Worm (Caenorhabditis elegans): Measurements from ENCODE around the gene nspf-3.
A peak's percentile ranks its signal among the peaks of the same experiment; 100 is the strongest.

nspf-3 gene

DNA sequence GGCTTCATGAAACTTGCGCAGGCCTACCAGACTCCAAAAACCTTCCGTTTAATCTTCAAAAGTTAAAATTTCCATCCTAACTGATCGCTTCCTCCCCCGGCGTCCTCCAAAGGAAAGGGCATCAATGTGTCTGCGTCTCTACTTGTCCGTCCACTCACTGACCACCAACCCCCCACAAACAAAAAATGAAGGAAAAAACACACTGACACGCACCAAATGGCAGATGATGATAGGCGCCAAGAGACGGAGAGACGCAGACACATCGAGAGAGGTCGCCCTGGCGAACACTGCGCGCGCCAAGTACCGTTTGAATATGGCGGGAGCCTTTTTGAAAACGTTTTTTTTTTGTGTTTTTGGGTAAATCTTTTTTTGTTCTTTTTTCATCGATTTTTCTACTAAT lies 44.8 kb upstream of the nspf-3 start:
- TF ChIP-seq mep-1 (tag; optimal IDR thresholded peaks at IDR 0.05) (peak; percentile 16), sptf-1 (tag; optimal IDR thresholded peaks at IDR 0.05) (peak; percentile 4), zip-8 (tag; optimal IDR thresholded peaks at IDR 0.05) (no peak), unc-62 (GFP tag; optimal IDR thresholded peaks at IDR 0.05) (no peak)

- TF ChIP-seq M03D4.4 (tag; optimal IDR thresholded peaks at IDR 0.05) = no peak
- TF ChIP-seq ceh-39 (tag; optimal IDR thresholded peaks at IDR 0.05) = no peak
- TF ChIP-seq sptf-1 (tag; optimal IDR thresholded peaks at IDR 0.05) = no peak
- no peak for TF ChIP-seq nhr-28 (tag; optimal IDR thresholded peaks at IDR 0.05)
- no peak for TF ChIP-seq zip-8 (tag; optimal IDR thresholded peaks at IDR 0.05)
- no peak for TF ChIP-seq lin-13 (tag; optimal IDR thresholded peaks at IDR 0.05)
- TF ChIP-seq hlh-1 (tag; optimal IDR thresholded peaks at IDR 0.05) = no peak
- no peak for TF ChIP-seq lsy-2 (tag; optimal IDR thresholded peaks at IDR 0.05)
Observed at ce11 chrII:2734266-2734665, 44.3 kb upstream of the nspf-3 start.

ce11 chrII:2730647-2731046 lies 40.7 kb upstream of the nspf-3 start:
- TF ChIP-seq ces-1 (GFP tag; optimal IDR thresholded peaks at IDR 0.05) (peak; percentile 28), elt-1 (tag; optimal IDR thresholded peaks at IDR 0.05; ENCODE audit: borderline replicate concordance, insufficient read depth) (no peak), lsy-2 (tag; optimal IDR thresholded peaks at IDR 0.05) (no peak), cnd-1 (tag; optimal IDR thresholded peaks at IDR 0.05) (no peak), mab-5 (tag; optimal IDR thresholded peaks at IDR 0.05) (no peak), elt-3 (tag; optimal IDR thresholded peaks at IDR 0.05) (no peak), ceh-83 (GFP tag; optimal IDR thresholded peaks at IDR 0.05) (no peak)

ce11 chrII:2726774-2727173 lies 36.8 kb upstream of the nspf-3 start:
- TF ChIP-seq nhr-28 (tag; optimal IDR thresholded peaks at IDR 0.05) (no peak), unc-62 (GFP tag; optimal IDR thresholded peaks at IDR 0.05) (peak; percentile 63), unc-120 (tag; optimal IDR thresholded peaks at IDR 0.05; ENCODE audit: poor library complexity, severe bottlenecking) (peak; percentile 54), hlh-1 (tag; optimal IDR thresholded peaks at IDR 0.05) (peak; percentile 37)

DNA sequence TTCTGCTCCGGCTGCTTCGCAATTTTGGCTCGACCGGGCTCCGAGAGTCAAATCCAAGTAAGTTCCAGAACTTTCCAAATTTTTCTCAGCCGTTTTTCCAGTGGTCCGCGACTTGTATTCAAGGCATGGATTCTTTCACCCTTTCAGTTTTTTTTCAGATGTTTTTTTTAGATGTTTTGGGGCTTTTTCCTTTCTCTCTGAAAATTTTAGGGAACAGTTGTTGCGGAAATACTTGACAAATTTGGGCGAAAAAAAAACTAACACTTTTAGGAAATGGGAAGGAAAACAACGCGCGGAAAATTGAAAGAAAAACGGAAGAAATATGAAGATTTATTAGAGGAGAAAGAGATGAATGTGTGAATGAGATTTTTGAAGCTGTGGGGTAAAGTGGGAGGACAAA lies 35.6 kb upstream of the nspf-3 start, which contains the start of the genes T05A8.11 and nep-2:
TSS of gene T05A8.11 (minus strand) at position 101 of the 400 bp plus-strand sequence.
TSS of gene nep-2 (minus strand) at position 192 of the 400 bp plus-strand sequence.
- no peak for TF ChIP-seq ceh-39 (tag; optimal IDR thresholded peaks at IDR 0.05)
- no peak for TF ChIP-seq blmp-1 (tag; optimal IDR thresholded peaks at IDR 0.05)
- no peak for TF ChIP-seq ceh-43 (GFP tag; optimal IDR thresholded peaks at IDR 0.05)
- no peak for TF ChIP-seq sem-2 (GFP tag; optimal IDR thresholded peaks at IDR 0.05)
- TF ChIP-seq pha-4 (tag; optimal IDR thresholded peaks at IDR 0.05) = no peak
- TF ChIP-seq snpc-4 (tag; optimal IDR thresholded peaks at IDR 0.05) = no peak
- no peak for TF ChIP-seq elt-3 (tag; optimal IDR thresholded peaks at IDR 0.05)
- no peak for TF ChIP-seq ham-2 (GFP tag; optimal IDR thresholded peaks at IDR 0.05)
- no peak for TF ChIP-seq unc-120 (tag; optimal IDR thresholded peaks at IDR 0.05; ENCODE audit: poor library complexity, severe bottlenecking)
- TF ChIP-seq sptf-1 (tag; optimal IDR thresholded peaks at IDR 0.05) = no peak
- no peak for TF ChIP-seq tbx-8 (GFP tag; optimal IDR thresholded peaks at IDR 0.05)
- no peak for TF ChIP-seq nhr-12 (tag; optimal IDR thresholded peaks at IDR 0.05)
- no peak for TF ChIP-seq lin-13 (tag; optimal IDR thresholded peaks at IDR 0.05)
- no peak for TF ChIP-seq M03D4.4 (tag; optimal IDR thresholded peaks at IDR 0.05)
- TF ChIP-seq nhr-76 (tag; optimal IDR thresholded peaks at IDR 0.05) = no peak

DNA sequence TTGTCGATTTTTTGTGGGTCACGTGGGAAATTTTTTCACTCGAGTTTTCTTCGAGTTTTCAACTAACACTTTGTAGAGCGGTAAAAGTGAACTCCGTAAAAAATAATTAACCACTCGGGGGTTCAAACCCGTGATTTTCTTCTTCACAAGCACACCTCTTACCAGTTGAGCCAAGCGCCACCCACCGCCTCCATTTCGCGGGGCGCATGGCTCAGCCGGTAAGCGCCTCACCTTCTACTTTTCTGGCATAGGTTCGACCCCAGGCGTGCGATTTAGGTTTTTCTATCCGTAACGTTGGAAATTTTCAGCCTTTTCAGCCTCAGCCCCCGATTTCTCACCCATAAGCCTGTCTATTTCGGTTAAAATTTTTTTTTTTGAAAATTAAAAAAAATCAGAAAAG lies 32.0 kb upstream of the nspf-3 start:
- TF ChIP-seq nhr-76 (tag; optimal IDR thresholded peaks at IDR 0.05) = no peak
- no peak for TF ChIP-seq M03D4.4 (tag; optimal IDR thresholded peaks at IDR 0.05)
- TF ChIP-seq flh-1 (GFP tag; optimal IDR thresholded peaks at IDR 0.05) = no peak
- TF ChIP-seq ham-2 (GFP tag; optimal IDR thresholded peaks at IDR 0.05) = no peak
- no peak for TF ChIP-seq elt-1 (tag; optimal IDR thresholded peaks at IDR 0.05; ENCODE audit: borderline replicate concordance, insufficient read depth)
- no peak for TF ChIP-seq drap-1 (GFP tag; optimal IDR thresholded peaks at IDR 0.05)
- TF ChIP-seq cnd-1 (tag; optimal IDR thresholded peaks at IDR 0.05) = no peak
- TF ChIP-seq mls-2 (tag; optimal IDR thresholded peaks at IDR 0.05) = no peak
- TF ChIP-seq sem-2 (GFP tag; optimal IDR thresholded peaks at IDR 0.05) = no peak
- TF ChIP-seq snpc-4 (tag; optimal IDR thresholded peaks at IDR 0.05) = no peak
- no peak for TF ChIP-seq lin-32 (GFP tag; optimal IDR thresholded peaks at IDR 0.05)
- no peak for TF ChIP-seq hlh-1 (tag; optimal IDR thresholded peaks at IDR 0.05)
- TF ChIP-seq zip-8 (tag; optimal IDR thresholded peaks at IDR 0.05) = no peak

Measured in whole organism, mixed stage, embryonic.